Worm (Caenorhabditis elegans) whole organism, young adult: ENCODE measurements around the gene rev-3.
A peak's percentile ranks its signal among the peaks of the same experiment; 100 is the strongest.

ENCODE experiments used
- B0019.2 ChIP-seq: fragments of 200-800 bp; sonication (Bioruptor generic); conservative IDR thresholded peaks from 2 replicates; pipeline ENCODE4 v1.3.6; 2022; ENCODE audit warnings: missing genetic modification reagents, missing genetic modification characterization, missing compliant biosample characterization
- B0261.1 ChIP-seq: sonication (generic microtip); optimal IDR thresholded peaks from 2 replicates; lab custom pipeline; 2016; ENCODE audit warnings: mild to moderate bottlenecking, missing genetic modification characterization, moderate library complexity, missing compliant biosample characterization
- B0336.3 ChIP-seq: fragments of 200-800 bp; sonication (Bioruptor generic); IDR thresholded peaks from 2 replicates; pipeline ENCODE4 v1.3.6; 2022; ENCODE audit warnings: missing genetic modification characterization, missing compliant biosample characterization
- C06A6.2 ChIP-seq: fragments of 200-800 bp; sonication (Bioruptor generic); conservative IDR thresholded peaks from 2 replicates; pipeline ENCODE4 v1.3.6; 2022; ENCODE audit warnings: missing genetic modification characterization, missing compliant biosample characterization
- F23B12.7 ChIP-seq: sonication (generic microtip); optimal IDR thresholded peaks from 2 replicates; lab custom pipeline; 2017; ENCODE audit warnings: missing genetic modification characterization, mild to moderate bottlenecking, missing compliant biosample characterization, antibody characterized with exemption, moderate library complexity; ENCODE audit not compliant: insufficient read depth
- F33H1.4 ChIP-seq: fragments of 200-800 bp; sonication (Bioruptor generic); IDR thresholded peaks from 2 replicates; pipeline ENCODE4 v1.3.6; 2022; ENCODE audit warnings: missing genetic modification reagents, missing genetic modification characterization, missing compliant biosample characterization
- K12H6.12 ChIP-seq: fragments of 200-800 bp; sonication (Bioruptor generic); optimal IDR thresholded peaks from 2 replicates; lab custom pipeline; 2018; ENCODE audit warnings: mild to moderate bottlenecking, missing genetic modification characterization, missing compliant biosample characterization
- T07F8.4 ChIP-seq: sonication (generic microtip); optimal IDR thresholded peaks from 2 replicates; lab custom pipeline; 2016; ENCODE audit warnings: mild to moderate bottlenecking, missing genetic modification characterization, moderate library complexity, missing compliant biosample characterization
- T26A5.8 ChIP-seq: sonication (generic microtip); optimal IDR thresholded peaks from 2 replicates; lab custom pipeline; 2016; ENCODE audit warnings: missing genetic modification characterization, missing compliant biosample characterization
- Y79H2A.3 ChIP-seq: fragments of 200-800 bp; sonication (Bioruptor generic); conservative IDR thresholded peaks from 2 replicates; pipeline ENCODE4 v1.3.6; 2022; ENCODE audit warnings: missing genetic modification reagents, missing genetic modification characterization, missing compliant biosample characterization
- Y95B8A.8 ChIP-seq: fragments of 200-800 bp; sonication (Bioruptor generic); IDR thresholded peaks from 2 replicates; pipeline ENCODE4 v1.3.6; 2022; ENCODE audit warnings: missing genetic modification reagents, missing genetic modification characterization, missing compliant biosample characterization
- ama-1 ChIP-seq, 3 experiments: fragments of 150-350 bp in 1 of 3; sonication (generic microtip) in 2 of 3; optimal IDR thresholded peaks; 2 replicates each; lab custom pipeline; 2014 to 2018; ENCODE audit warnings: missing biosample characterization in 2 of 3, missing genetic modification characterization in 2 of 3, missing genetic modification reagents in 2 of 3
- attf-6 ChIP-seq: fragments of 200-800 bp; sonication (Bioruptor generic); IDR thresholded peaks from 2 replicates; pipeline ENCODE4 v1.3.6; 2022; ENCODE audit warnings: missing genetic modification reagents, missing genetic modification characterization, missing compliant biosample characterization
- cebp-2 ChIP-seq: fragments of 200-800 bp; sonication (Bioruptor generic); IDR thresholded peaks from 2 replicates; pipeline ENCODE4 v1.3.6; 2022; ENCODE audit warnings: missing genetic modification characterization, missing compliant biosample characterization
- ceh-27 ChIP-seq: fragments of 200-800 bp; sonication (Bioruptor generic); optimal IDR thresholded peaks from 2 replicates; lab custom pipeline; 2018; ENCODE audit warnings: mild to moderate bottlenecking, missing genetic modification characterization, moderate library complexity, missing compliant biosample characterization
- ceh-58 ChIP-seq: fragments of 200-800 bp; sonication (Bioruptor generic); IDR thresholded peaks from 2 replicates; pipeline ENCODE4 v1.3.6; 2022; ENCODE audit warnings: missing genetic modification characterization, missing compliant biosample characterization
- ceh-79 ChIP-seq: sonication (generic microtip); optimal IDR thresholded peaks from 2 replicates; lab custom pipeline; 2017; ENCODE audit warnings: mild to moderate bottlenecking, missing genetic modification characterization, missing compliant biosample characterization
- die-1 ChIP-seq: sonication (generic microtip); optimal IDR thresholded peaks from 2 replicates; lab custom pipeline; 2016; ENCODE audit warnings: missing genotype, mild to moderate bottlenecking, missing genetic modification characterization, missing compliant biosample characterization
- efl-1 ChIP-seq: fragments of 150-350 bp; optimal IDR thresholded peaks from 2 replicates; lab custom pipeline; 2014; ENCODE audit warnings: missing biosample characterization, missing genetic modification reagents, missing genetic modification characterization
- egrh-3 ChIP-seq: fragments of 200-800 bp; sonication (Bioruptor generic); IDR thresholded peaks from 2 replicates; pipeline ENCODE4 v1.3.6; 2022; ENCODE audit warnings: missing genetic modification reagents, missing genetic modification characterization, missing compliant biosample characterization
- ekl-4 ChIP-seq: fragments of 200-800 bp; sonication (Bioruptor generic); IDR thresholded peaks from 2 replicates; pipeline ENCODE4 v1.3.6; 2022; ENCODE audit warnings: missing genetic modification reagents, missing genetic modification characterization, missing compliant biosample characterization
- gei-17 ChIP-seq: fragments of 200-800 bp; sonication (Bioruptor generic); optimal IDR thresholded peaks from 2 replicates; lab custom pipeline; 2018; ENCODE audit warnings: mild to moderate bottlenecking, missing genetic modification characterization, missing compliant biosample characterization
- hmg-1.2 ChIP-seq: fragments of 200-800 bp; sonication (Bioruptor generic); IDR thresholded peaks from 2 replicates; pipeline ENCODE4 v1.3.6; 2022; ENCODE audit warnings: missing genetic modification reagents, missing genetic modification characterization, missing compliant biosample characterization
- hrde-1 ChIP-seq: sonication (generic microtip); optimal IDR thresholded peaks from 2 replicates; lab custom pipeline; 2016; ENCODE audit warnings: missing genetic modification characterization, mild to moderate bottlenecking, missing compliant biosample characterization, moderate library complexity, missing genotype, missing genetic modification reagents, borderline replicate concordance
- hsf-1 ChIP-seq: fragments of 200-800 bp; sonication (Bioruptor generic); IDR thresholded peaks from 2 replicates; pipeline ENCODE4 v1.3.6; 2022; ENCODE audit warnings: missing genetic modification reagents, missing genetic modification characterization, missing compliant biosample characterization
- let-607 ChIP-seq, 2 experiments: fragments of 200-800 bp in 1 of 2; sonication (Bioruptor generic) in 1 of 2; sonication (generic microtip) in 1 of 2; optimal IDR thresholded peaks; 2 replicates each; lab custom pipeline; 2016 to 2018; ENCODE audit warnings: mild to moderate bottlenecking in 2 of 2, missing compliant biosample characterization in 2 of 2, missing genetic modification characterization in 2 of 2, moderate library complexity in 2 of 2, missing genotype in 1 of 2
- lin-35 ChIP-seq, 3 experiments: fragments of 150-350 bp in 2 of 3; sonication (generic microtip) in 1 of 3; optimal IDR thresholded peaks; 2 replicates each; lab custom pipeline; 2014 to 2018; ENCODE audit warnings: missing biosample characterization in 3 of 3, missing genetic modification characterization in 3 of 3, missing genetic modification reagents in 3 of 3
- lin-40 ChIP-seq: sonication (generic microtip); optimal IDR thresholded peaks from 2 replicates; lab custom pipeline; 2016; ENCODE audit warnings: missing genetic modification characterization, mild to moderate bottlenecking, missing compliant biosample characterization, missing genotype, missing genetic modification reagents
- lin-54 ChIP-seq: fragments of 200-800 bp; sonication (Bioruptor generic); optimal IDR thresholded peaks from 2 replicates; lab custom pipeline; 2018; ENCODE audit warnings: mild to moderate bottlenecking, missing genetic modification characterization, missing compliant biosample characterization
- madf-10 ChIP-seq: sonication (generic microtip); optimal IDR thresholded peaks from 2 replicates; lab custom pipeline; 2016; ENCODE audit warnings: mild to moderate bottlenecking, missing genetic modification characterization, missing compliant biosample characterization
- madf-6 ChIP-seq: fragments of 200-800 bp; sonication (Bioruptor generic); IDR thresholded peaks from 2 replicates; pipeline ENCODE4 v1.3.6; 2022; ENCODE audit warnings: missing genetic modification reagents, missing genetic modification characterization, missing compliant biosample characterization
- madf-8 ChIP-seq: fragments of 200-800 bp; sonication (Bioruptor generic); conservative IDR thresholded peaks from 2 replicates; pipeline ENCODE4 v1.3.6; 2022; ENCODE audit warnings: missing genetic modification reagents, missing genetic modification characterization, missing compliant biosample characterization
- mxl-1 ChIP-seq: sonication (generic microtip); optimal IDR thresholded peaks from 2 replicates; lab custom pipeline; 2016; ENCODE audit warnings: missing genetic modification characterization, missing compliant biosample characterization
- nhr-179 ChIP-seq: sonication (generic microtip); optimal IDR thresholded peaks from 2 replicates; lab custom pipeline; 2016; ENCODE audit warnings: mild to moderate bottlenecking, missing genetic modification characterization, missing compliant biosample characterization
- snpc-4 ChIP-seq, 5 experiments: fragments of 150-350 bp in 1 of 5; sonication (generic microtip) in 4 of 5; optimal IDR thresholded peaks; 2 replicates each; lab custom pipeline; 2014 to 2018; ENCODE audit warnings: missing genetic modification characterization in 5 of 5, missing biosample characterization in 3 of 5, antibody characterized with exemption in 2 of 5, mild to moderate bottlenecking in 2 of 5, missing compliant biosample characterization in 2 of 5, missing genotype in 2 of 5, moderate library complexity in 2 of 5, missing genetic modification reagents in 1 of 5
- sptf-2 ChIP-seq: fragments of 200-800 bp; sonication (Bioruptor generic); optimal IDR thresholded peaks from 2 replicates; lab custom pipeline; 2018; ENCODE audit warnings: mild to moderate bottlenecking, missing genetic modification characterization, missing compliant biosample characterization
- tbp1 ChIP-seq: fragments of 200-800 bp; sonication (Bioruptor generic); optimal IDR thresholded peaks from 2 replicates; lab custom pipeline; 2018; ENCODE audit warnings: mild to moderate bottlenecking, missing genetic modification characterization, missing compliant biosample characterization
- tbx-9 ChIP-seq: sonication (generic microtip); optimal IDR thresholded peaks from 2 replicates; lab custom pipeline; 2016; ENCODE audit warnings: borderline replicate concordance, missing genetic modification characterization, inconsistent platforms, missing compliant biosample characterization
- tlf-1 ChIP-seq: fragments of 200-800 bp; sonication (Bioruptor generic); optimal IDR thresholded peaks from 2 replicates; lab custom pipeline; 2018; ENCODE audit warnings: mild to moderate bottlenecking, missing genetic modification characterization, missing compliant biosample characterization
- unc-130 ChIP-seq: sonication (generic microtip); optimal IDR thresholded peaks from 2 replicates; lab custom pipeline; 2016; ENCODE audit warnings: missing genetic modification reagents, missing genetic modification characterization, missing compliant biosample characterization
- xnd-1 ChIP-seq: sonication (generic microtip); optimal IDR thresholded peaks from 2 replicates; lab custom pipeline; 2016; ENCODE audit warnings: missing genotype, missing genetic modification reagents, missing genetic modification characterization, missing compliant biosample characterization
- zim-3 ChIP-seq: sonication (generic microtip); optimal IDR thresholded peaks from 2 replicates; lab custom pipeline; 2017; ENCODE audit warnings: mild to moderate bottlenecking, missing genetic modification characterization, moderate library complexity, missing compliant biosample characterization
- ztf-18 ChIP-seq: sonication (generic microtip); optimal IDR thresholded peaks from 2 replicates; lab custom pipeline; 2016; ENCODE audit warnings: missing genotype, mild to moderate bottlenecking, missing genetic modification characterization, missing compliant biosample characterization
- ztf-22 ChIP-seq: fragments of 200-800 bp; sonication (Bioruptor generic); optimal IDR thresholded peaks from 2 replicates; lab custom pipeline; 2018; ENCODE audit warnings: mild to moderate bottlenecking, missing genetic modification characterization, moderate library complexity, missing compliant biosample characterization
- ztf-25 ChIP-seq: fragments of 200-800 bp; sonication (Bioruptor generic); IDR thresholded peaks from 2 replicates; pipeline ENCODE4 v1.3.6; 2022; ENCODE audit warnings: missing genetic modification reagents, missing genetic modification characterization, missing compliant biosample characterization
- ztf-28 ChIP-seq: fragments of 200-800 bp; sonication (Bioruptor generic); IDR thresholded peaks from 2 replicates; pipeline ENCODE4 v1.3.6; 2022; ENCODE audit warnings: missing genetic modification reagents, missing genetic modification characterization, missing compliant biosample characterization
- ztf-6 ChIP-seq: fragments of 200-800 bp; sonication (Bioruptor generic); IDR thresholded peaks from 2 replicates; pipeline ENCODE4 v1.3.6; 2022; ENCODE audit warnings: missing genetic modification reagents, missing genetic modification characterization, missing compliant biosample characterization

rev-3 gene

ce11 chrIII:5769726-5770235 lies 20.7 kb downstream of the rev-3 start, which contains the start of gene cutl-23 (continued):
- TF ChIP-seq nhr-179 (peak; percentile 20), xnd-1 (tag; lab: Kevin White, UChicago) (no peak), die-1 (tag; lab: Kevin White, UChicago) (peak; percentile 72), B0261.1 (peak; percentile 87), ceh-58 (GFP tag; lab: Robert Waterston, UW) (no peak), hsf-1 (GFP tag; lab: Robert Waterston, UW) (no peak), ztf-25 (GFP tag; lab: Robert Waterston, UW) (peak; percentile 70; the same call in 1 of the 2 replicates), unc-130 (GFP tag; lab: Kevin White, UChicago) (peak; percentile 34), T07F8.4 (peak; percentile 59), C06A6.2 (GFP tag; lab: Robert Waterston, UW) (no peak), B0019.2 (GFP tag; lab: Robert Waterston, UW) (no peak), tlf-1 (GFP tag; lab: Kevin White, UChicago) (no peak), ekl-4 (GFP tag; lab: Robert Waterston, UW) (peak; percentile 66; the same call in 1 of the 2 replicates), ama-1 (optimal IDR thresholded peaks at IDR 0.05; lab: Kevin White, UChicago) (no peak), ama-1 (GFP tag; optimal IDR thresholded peaks at IDR 0.05; lab: Kevin White, UChicago) (peak; percentile 61 to 74), madf-6 (GFP tag; lab: Robert Waterston, UW) (0 out of 2 replicates have a peak, but pooled peaks have one; percentile 27), hmg-1.2 (GFP tag; lab: Robert Waterston, UW) (peak; percentile 67), zim-3 (tag; lab: Kevin White, UChicago) (peak; percentile 26), gei-17 (GFP tag; lab: Kevin White, UChicago) (no peak), let-607 (tag; optimal IDR thresholded peaks at IDR 0.05; lab: Kevin White, UChicago) (peak in 1 of 2 experiments; percentile 3), Y79H2A.3 (GFP tag; lab: Robert Waterston, UW) (no peak), F33H1.4 (GFP tag; lab: Robert Waterston, UW) (peak; percentile 28; the same call in 1 of the 2 replicates), lin-35 (GFP tag; optimal IDR thresholded peaks at IDR 0.05; lab: Kevin White, UChicago) (peak in 1 of 3 experiments; percentile 31), tbp1 (GFP tag; lab: Kevin White, UChicago) (peak; percentile 94), ztf-28 (GFP tag; lab: Robert Waterston, UW) (no peak), F23B12.7 (tag; lab: Kevin White, UChicago) (peak; percentile 18), lin-54 (peak; percentile 53), B0336.3 (GFP tag; lab: Robert Waterston, UW) (no peak), lin-40 (no peak), sptf-2 (GFP tag; lab: Kevin White, UChicago) (no peak), hrde-1 (tag; lab: Kevin White, UChicago) (peak; percentile 42), ceh-79 (no peak), ceh-27 (GFP tag; lab: Kevin White, UChicago) (peak; percentile 13), Y95B8A.8 (no peak), ztf-18 (tag; lab: Kevin White, UChicago) (peak; percentile 77), efl-1 (GFP tag; lab: Kevin White, UChicago) (no peak), ztf-22 (GFP tag; lab: Kevin White, UChicago) (no peak), ztf-6 (no peak), K12H6.12 (tag; lab: Kevin White, UChicago) (no peak), tbx-9 (tag; lab: Kevin White, UChicago) (no peak), egrh-3 (GFP tag; lab: Robert Waterston, UW) (peak; percentile 47; the same call in 1 of the 2 replicates), mxl-1 (tag; lab: Kevin White, UChicago) (peak; percentile 41), cebp-2 (GFP tag; lab: Robert Waterston, UW) (no peak), attf-6 (GFP tag; lab: Robert Waterston, UW) (no peak), madf-10 (peak; percentile 50), madf-8 (GFP tag; lab: Robert Waterston, UW) (no peak), snpc-4 (GFP tag; optimal IDR thresholded peaks at IDR 0.05; lab: Kevin White, UChicago) (no peak), snpc-4 (tag; optimal IDR thresholded peaks at IDR 0.05; lab: Kevin White, UChicago) (peak in 2 of 4 experiments; percentile 16 to 37), T26A5.8 (tag; lab: Kevin White, UChicago) (no peak)
